Worm (Caenorhabditis elegans) whole organism, L4 larva: ENCODE measurements around the gene clec-262.

Experiments used
- aly-2 ChIP-seq: sonication (generic microtip); optimal IDR thresholded peaks from 2 replicates; lab custom pipeline; 2018; ENCODE audit warnings: missing biosample characterization, missing genetic modification characterization
- ceh-28 ChIP-seq: fragments of 150-350 bp; optimal IDR thresholded peaks from 2 replicates; lab custom pipeline; 2014; ENCODE audit warnings: missing biosample characterization, missing genetic modification reagents, missing genetic modification characterization
- ceh-32 ChIP-seq: sonication (generic microtip); optimal IDR thresholded peaks from 2 replicates; lab custom pipeline; 2016; ENCODE audit warnings: mild to moderate bottlenecking, missing genetic modification characterization, missing compliant biosample characterization; ENCODE audit not compliant: poor library complexity
- ceh-44 ChIP-seq: fragments of 200-800 bp; sonication (Bioruptor generic); IDR thresholded peaks from 2 replicates; pipeline ENCODE4 v1.3.6; 2022; ENCODE audit warnings: missing genetic modification reagents, missing genetic modification characterization, missing compliant biosample characterization
- madf-5 ChIP-seq, 2 experiments: fragments of 200-800 bp; sonication (Bioruptor generic); IDR thresholded peaks; 2 replicates each; pipeline ENCODE4 v1.3.6; 2022; ENCODE audit warnings: missing compliant biosample characterization in 2 of 2, missing genetic modification characterization in 2 of 2
- nhr-76 ChIP-seq: fragments of 150-350 bp; optimal IDR thresholded peaks from 2 replicates; lab custom pipeline; 2014; ENCODE audit warnings: missing biosample characterization, missing genetic modification characterization
- pqm-1 ChIP-seq: sonication (generic microtip); optimal IDR thresholded peaks from 2 replicates; lab custom pipeline; 2017; ENCODE audit warnings: missing biosample characterization, missing genetic modification characterization
- ztf-7 ChIP-seq: fragments of 150-350 bp; optimal IDR thresholded peaks from 2 replicates; lab custom pipeline; 2014; ENCODE audit warnings: missing biosample characterization, missing genetic modification characterization

ce11 chrV:20279811-20280317 lies 31.8 kb upstream of the clec-262 start, which contains the start of gene pqn-94:
- TF ChIP-seq ztf-7 (tag; lab: Kevin White, UChicago) = no peak
- no peak for TF ChIP-seq nhr-76 (tag; lab: Kevin White, UChicago)
- no peak for TF ChIP-seq ceh-32 (tag; lab: Kevin White, UChicago)
- TF ChIP-seq ceh-44 (GFP tag; lab: Robert Waterston, UW) = no peak
- no peak for TF ChIP-seq aly-2
- no peak for TF ChIP-seq madf-5 (GFP tag; IDR thresholded peaks at IDR 0.05; lab: Robert Waterston, UW)
- TF ChIP-seq ceh-28 (tag; lab: Kevin White, UChicago) = no peak
- TF ChIP-seq pqm-1 (tag; lab: Kevin White, UChicago) = no peak
